Worm (Caenorhabditis elegans): ENCODE measurements around the gene C09F5.3.
"Not testable (repeated sequence)": the region's sequence is repeated elsewhere in the genome, so short reads cannot be mapped to it uniquely, and the experiment has no call there.

ce11 chrIII:628942-629341 is 36.1 kb downstream of the C09F5.3 start:
- not testable (repeated sequence) for TF ChIP-seq ets-7 (tag; optimal IDR thresholded peaks at IDR 0.05); ama-1 (optimal IDR thresholded peaks at IDR 0.05); B0310.2 (tag; optimal IDR thresholded peaks at IDR 0.05); hmbx-1 (tag; optimal IDR thresholded peaks at IDR 0.05)
- TF ChIP-seq scrt-1 (GFP tag; IDR thresholded peaks at IDR 0.05) = peak; percentile 75
- TF ChIP-seq tbx-11 (GFP tag; IDR thresholded peaks at IDR 0.05) = peak; percentile 46; the same call in 1 of the 2 replicates

All from whole organism, early embryonic.